Fruit fly (Drosophila melanogaster) whole organism, embryonic: ENCODE measurements around the gene Bicra.
A peak's percentile ranks its signal among the peaks of the same experiment; 100 is the strongest.

ENCODE experiments used
- bcd ChIP-seq: fragments of 200-800 bp; sonication (Bioruptor generic); optimal IDR thresholded peaks from 2 replicates; lab custom pipeline; 2017; ENCODE audit warnings: missing biosample characterization, mild to moderate bottlenecking, missing genetic modification characterization
- mirr ChIP-seq: fragments of 200-800 bp; sonication (Bioruptor generic); optimal IDR thresholded peaks from 3 replicates; lab custom pipeline; 2018; ENCODE audit warnings: missing biosample characterization, mild to moderate bottlenecking, missing genetic modification characterization

- TF ChIP-seq mirr (GFP tag; lab: Kevin White, UChicago) (peak; percentile 39), bcd (no peak)
These were observed 3.4 kb downstream of the Bicra start for dm6 chr3R:29066285-29066684.
